Fruit fly (Drosophila melanogaster) whole organism, wandering third instar larva: Measurements from ENCODE around the gene CG43138.

ENCODE experiments used
- Abd-B ChIP-seq: fragments of >200 bp; optimal IDR thresholded peaks from 2 replicates; lab custom pipeline; 2017; ENCODE audit warnings: missing biosample characterization, missing genetic modification characterization
- CG9705 ChIP-seq: fragments of 200-800 bp; sonication (Bioruptor generic); optimal IDR thresholded peaks from 2 replicates; lab custom pipeline; 2018; ENCODE audit warnings: missing biosample characterization, mild to moderate bottlenecking, missing genetic modification characterization
- Dfd ChIP-seq: fragments of >200 bp; optimal IDR thresholded peaks from 2 replicates; lab custom pipeline; 2017; ENCODE audit warnings: missing biosample characterization, missing genetic modification characterization
- Hnf4 ChIP-seq: fragments of 200-800 bp; sonication (Bioruptor generic); optimal IDR thresholded peaks from 2 replicates; lab custom pipeline; 2016; ENCODE audit warnings: missing biosample characterization, mild to moderate bottlenecking, missing genetic modification characterization
- OdsH ChIP-seq: fragments of 200-800 bp; sonication (Bioruptor generic); optimal IDR thresholded peaks from 2 replicates; lab custom pipeline; 2016; ENCODE audit warnings: missing biosample characterization, mild to moderate bottlenecking, missing genetic modification characterization
- Rel ChIP-seq, 2 experiments: fragments of 200-800 bp; sonication (Bioruptor generic) in 1 of 2; optimal IDR thresholded peaks; 2 replicates in 1 of 2; 3 replicates in 1 of 2; lab custom pipeline; 2016 to 2019; ENCODE audit warnings: mild to moderate bottlenecking in 2 of 2, missing biosample characterization in 2 of 2, missing genetic modification characterization in 2 of 2, moderate library complexity in 1 of 2
- ey ChIP-seq: fragments of 200-800 bp; sonication (Bioruptor generic); optimal IDR thresholded peaks from 2 replicates; lab custom pipeline; 2016; ENCODE audit warnings: missing biosample characterization, missing genetic modification characterization
- fru ChIP-seq: fragments of 200-800 bp; sonication (Bioruptor generic); optimal IDR thresholded peaks from 3 replicates; lab custom pipeline; 2016; ENCODE audit warnings: missing biosample characterization, mild to moderate bottlenecking, missing genetic modification characterization
- pan ChIP-seq: fragments of >200 bp; optimal IDR thresholded peaks from 2 replicates; lab custom pipeline; 2017
- psq ChIP-seq: fragments of 200-800 bp; sonication (Bioruptor generic); optimal IDR thresholded peaks from 3 replicates; lab custom pipeline; 2017; ENCODE audit warnings: missing biosample characterization, mild to moderate bottlenecking, missing genetic modification characterization, moderate library complexity

DNA sequence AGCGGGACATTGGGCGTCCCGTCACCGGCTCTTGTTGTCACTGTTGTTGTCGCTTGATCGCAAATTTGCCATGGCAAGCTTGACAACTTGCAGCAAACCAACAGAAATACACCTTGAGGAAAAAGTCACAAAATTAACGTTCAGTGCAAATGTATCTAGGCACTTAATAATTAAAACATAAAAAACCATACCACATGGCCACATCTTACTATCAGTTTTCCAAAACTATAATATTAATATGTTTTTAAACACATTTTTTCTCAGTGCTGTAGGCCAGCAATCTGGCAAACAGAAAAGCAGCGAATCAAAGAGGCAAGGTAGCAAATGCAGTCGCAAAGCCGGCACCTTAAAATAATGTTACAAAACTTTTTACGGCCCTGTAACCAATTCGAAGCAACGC is 18.3 kb downstream of the CG43138 start:
- TF ChIP-seq psq (GFP tag; lab: Kevin White, UChicago) (no peak), OdsH (GFP tag; lab: Kevin White, UChicago) (no peak), Rel (GFP tag; optimal IDR thresholded peaks at IDR 0.05; lab: Kevin White, UChicago) (no peak), Rel (tag; optimal IDR thresholded peaks at IDR 0.05; lab: Kevin White, UChicago) (no peak), CG9705 (GFP tag; lab: Kevin White, UChicago) (no peak), fru (no peak), Dfd (no peak), pan (lab: Kevin White, UChicago) (no peak), Abd-B (GFP tag; lab: Kevin White, UChicago) (no peak), Hnf4 (GFP tag; lab: Kevin White, UChicago) (no peak), ey (GFP tag; lab: Kevin White, UChicago) (no peak)
